Fruit fly (Drosophila melanogaster) whole organism, embryonic: ENCODE data around the gene CG34256.

Source experiments
- Adf1 ChIP-seq: fragments of 200-800 bp; sonication (Bioruptor generic); IDR thresholded peaks from 2 replicates; pipeline ENCODE4 v1.3.6; 2022; ENCODE audit warnings: missing biosample characterization, missing genetic modification characterization
- BtbVII ChIP-seq: fragments of 200-800 bp; sonication (Bioruptor generic); optimal IDR thresholded peaks from 3 replicates; lab custom pipeline; 2017; ENCODE audit warnings: missing biosample characterization, mild to moderate bottlenecking, missing genetic modification characterization
- CG10654 ChIP-seq: fragments of 200-800 bp; sonication (Bioruptor generic); optimal IDR thresholded peaks from 2 replicates; lab custom pipeline; 2016; ENCODE audit warnings: missing biosample characterization, missing genetic modification characterization
- CG10979 ChIP-seq: fragments of 200-800 bp; sonication (Bioruptor generic); optimal IDR thresholded peaks from 2 replicates; lab custom pipeline; 2018; ENCODE audit warnings: missing biosample characterization, mild to moderate bottlenecking, missing genetic modification characterization, moderate library complexity
- CG11093 ChIP-seq: fragments of 200-800 bp; sonication (Bioruptor generic); IDR thresholded peaks from 3 replicates; pipeline ENCODE4 v1.3.6; 2022; ENCODE audit warnings: missing biosample characterization, missing genetic modification characterization
- CG11398 ChIP-seq: fragments of 200-800 bp; sonication (Bioruptor generic); optimal IDR thresholded peaks from 2 replicates; lab custom pipeline; 2016; ENCODE audit warnings: missing biosample characterization, missing genetic modification characterization
- CG11504 ChIP-seq: fragments of 200-800 bp; sonication (Bioruptor generic); optimal IDR thresholded peaks from 3 replicates; lab custom pipeline; 2019; ENCODE audit warnings: missing biosample characterization, mild to moderate bottlenecking, missing genetic modification characterization, moderate library complexity
- CG14441 ChIP-seq: fragments of 200-800 bp; sonication (Bioruptor generic); IDR thresholded peaks from 2 replicates; pipeline ENCODE4 v1.3.6; 2022; ENCODE audit warnings: missing biosample characterization, missing genetic modification characterization
- CG14965 ChIP-seq: fragments of 200-800 bp; sonication (Bioruptor generic); optimal IDR thresholded peaks from 2 replicates; lab custom pipeline; 2016; ENCODE audit warnings: missing biosample characterization, missing genetic modification characterization, borderline replicate concordance
- CG1603 ChIP-seq: fragments of 200-800 bp; sonication (Bioruptor generic); optimal IDR thresholded peaks from 2 replicates; lab custom pipeline; 2019; ENCODE audit warnings: missing biosample characterization, mild to moderate bottlenecking, missing genetic modification characterization, moderate library complexity
- CG17385 ChIP-seq: fragments of 200-800 bp; sonication (Bioruptor generic); optimal IDR thresholded peaks from 3 replicates; lab custom pipeline; 2018; ENCODE audit warnings: missing biosample characterization, mild to moderate bottlenecking, missing genetic modification characterization
- CG17912 ChIP-seq: fragments of 200-800 bp; sonication (Bioruptor generic); optimal IDR thresholded peaks from 2 replicates; lab custom pipeline; 2018; ENCODE audit warnings: missing biosample characterization, mild to moderate bottlenecking, missing genetic modification characterization
- CG2116 ChIP-seq: fragments of 200-800 bp; sonication (Bioruptor generic); optimal IDR thresholded peaks from 3 replicates; lab custom pipeline; 2018; ENCODE audit warnings: missing biosample characterization, mild to moderate bottlenecking, missing genetic modification characterization
- CG2120 ChIP-seq: fragments of 200-800 bp; sonication (Bioruptor generic); optimal IDR thresholded peaks from 3 replicates; lab custom pipeline; 2016; ENCODE audit warnings: missing biosample characterization, missing genetic modification characterization
- CG2678 ChIP-seq: fragments of 200-800 bp; sonication (Bioruptor generic); optimal IDR thresholded peaks from 3 replicates; lab custom pipeline; 2019; ENCODE audit warnings: missing biosample characterization, mild to moderate bottlenecking, missing genetic modification characterization, moderate library complexity
- CG2712 ChIP-seq: fragments of 200-800 bp; optimal IDR thresholded peaks from 3 replicates; lab custom pipeline; 2019; ENCODE audit warnings: missing biosample characterization, mild to moderate bottlenecking, missing genetic modification characterization, moderate library complexity
- CG30020 ChIP-seq: fragments of 200-800 bp; optimal IDR thresholded peaks from 2 replicates; lab custom pipeline; 2019; ENCODE audit warnings: missing biosample characterization, mild to moderate bottlenecking, missing genetic modification characterization, moderate library complexity
- CG33557 ChIP-seq: fragments of 200-800 bp; sonication (Bioruptor generic); optimal IDR thresholded peaks from 2 replicates; lab custom pipeline; 2019; ENCODE audit warnings: missing biosample characterization, mild to moderate bottlenecking, missing genetic modification characterization, moderate library complexity
- CG3838 ChIP-seq: fragments of 200-800 bp; sonication (Bioruptor generic); optimal IDR thresholded peaks from 3 replicates; lab custom pipeline; 2016; ENCODE audit warnings: missing biosample characterization, missing genetic modification characterization
- CG4424 ChIP-seq: fragments of 200-800 bp; sonication (Bioruptor generic); optimal IDR thresholded peaks from 3 replicates; lab custom pipeline; 2016; ENCODE audit warnings: missing biosample characterization, missing genetic modification characterization
- CG4617 ChIP-seq: fragments of 200-800 bp; sonication (Bioruptor generic); optimal IDR thresholded peaks from 3 replicates; lab custom pipeline; 2016; ENCODE audit warnings: missing biosample characterization, missing genetic modification characterization, borderline replicate concordance
- CG6654 ChIP-seq: fragments of 200-800 bp; sonication (Bioruptor generic); optimal IDR thresholded peaks from 2 replicates; lab custom pipeline; 2017; ENCODE audit warnings: missing biosample characterization, mild to moderate bottlenecking, missing genetic modification characterization
- CG8388 ChIP-seq: fragments of 200-800 bp; sonication (Bioruptor generic); optimal IDR thresholded peaks from 2 replicates; lab custom pipeline; 2019; ENCODE audit warnings: missing biosample characterization, mild to moderate bottlenecking, missing genetic modification characterization, moderate library complexity
- CG9215 ChIP-seq: fragments of 200-800 bp; sonication (Bioruptor generic); IDR thresholded peaks from 2 replicates; pipeline ENCODE4 v1.3.6; 2022; ENCODE audit warnings: missing biosample characterization, missing genetic modification characterization
- CG9817 ChIP-seq: fragments of 200-800 bp; sonication (Bioruptor generic); optimal IDR thresholded peaks from 2 replicates; lab custom pipeline; 2018; ENCODE audit warnings: missing biosample characterization, mild to moderate bottlenecking, missing genetic modification characterization, moderate library complexity
- CG9932 ChIP-seq: fragments of 200-800 bp; sonication (Bioruptor generic); IDR thresholded peaks from 2 replicates; pipeline ENCODE4 v1.3.6; 2022; ENCODE audit warnings: missing biosample characterization, missing genetic modification characterization
- Chrac-16 ChIP-seq: fragments of 200-800 bp; sonication (Bioruptor generic); optimal IDR thresholded peaks from 3 replicates; lab custom pipeline; 2016; ENCODE audit warnings: missing biosample characterization, missing genetic modification characterization
- Dad ChIP-seq: fragments of 200-800 bp; sonication (Bioruptor generic); optimal IDR thresholded peaks from 3 replicates; lab custom pipeline; 2016; ENCODE audit warnings: missing biosample characterization, missing genetic modification characterization
- E2f1 ChIP-seq: fragments of 200-800 bp; sonication (Bioruptor generic); IDR thresholded peaks from 2 replicates; pipeline ENCODE4 v1.3.6; 2022; ENCODE audit warnings: missing biosample characterization, missing genetic modification characterization
- E2f2 ChIP-seq: fragments of 200-800 bp; sonication (Bioruptor generic); IDR thresholded peaks from 2 replicates; pipeline ENCODE4 v1.3.6; 2022; ENCODE audit warnings: missing biosample characterization, missing genetic modification characterization
- HLH54F ChIP-seq: fragments of 200-800 bp; sonication (Bioruptor generic); optimal IDR thresholded peaks from 3 replicates; lab custom pipeline; 2016; ENCODE audit warnings: missing biosample characterization, missing genetic modification characterization
- Lpt ChIP-seq: fragments of >200 bp; optimal IDR thresholded peaks from 2 replicates; lab custom pipeline; 2018; ENCODE audit warnings: missing biosample characterization, missing genetic modification characterization
- Max ChIP-seq: fragments of 200-800 bp; sonication (Bioruptor generic); optimal IDR thresholded peaks from 2 replicates; lab custom pipeline; 2016; ENCODE audit warnings: missing biosample characterization, mild to moderate bottlenecking, missing genetic modification characterization
- NFAT ChIP-seq: fragments of 200-800 bp; sonication (Bioruptor generic); IDR thresholded peaks from 2 replicates; pipeline ENCODE4 v1.3.6; 2022; ENCODE audit warnings: missing biosample characterization, missing genetic modification characterization
- NfI ChIP-seq: fragments of 200-800 bp; sonication (Bioruptor generic); optimal IDR thresholded peaks from 3 replicates; lab custom pipeline; 2018; ENCODE audit warnings: missing biosample characterization, mild to moderate bottlenecking, missing genetic modification characterization, moderate library complexity
- Sin3A ChIP-seq: fragments of >200 bp; optimal IDR thresholded peaks from 2 replicates; lab custom pipeline; 2018
- Sox102F ChIP-seq: fragments of 200-800 bp; sonication (Bioruptor generic); optimal IDR thresholded peaks from 2 replicates; lab custom pipeline; 2018; ENCODE audit warnings: missing biosample characterization, mild to moderate bottlenecking, missing genetic modification characterization, moderate library complexity
- Sry-δ ChIP-seq: fragments of 200-800 bp; sonication (Bioruptor generic); optimal IDR thresholded peaks from 2 replicates; lab custom pipeline; 2016; ENCODE audit warnings: missing biosample characterization, missing genetic modification characterization
- Ssrp ChIP-seq: fragments of 200-800 bp; sonication (Bioruptor generic); optimal IDR thresholded peaks from 2 replicates; lab custom pipeline; 2018; ENCODE audit warnings: missing biosample characterization, mild to moderate bottlenecking, missing genetic modification characterization, moderate library complexity
- al ChIP-seq: fragments of 200-800 bp; sonication (Bioruptor generic); IDR thresholded peaks from 2 replicates; pipeline ENCODE4 v1.3.6; 2022; ENCODE audit warnings: missing biosample characterization, missing genetic modification characterization
- ase ChIP-seq: fragments of 200-800 bp; sonication (Bioruptor generic); IDR thresholded peaks from 3 replicates; pipeline ENCODE4 v1.3.6; 2022; ENCODE audit warnings: missing biosample characterization, missing genetic modification characterization
- disco-r ChIP-seq: fragments of 200-800 bp; sonication (Bioruptor generic); optimal IDR thresholded peaks from 2 replicates; lab custom pipeline; 2016; ENCODE audit warnings: missing biosample characterization, missing genetic modification characterization
- ewg ChIP-seq: fragments of 200-800 bp; sonication (Bioruptor generic); optimal IDR thresholded peaks from 3 replicates; lab custom pipeline; 2017; ENCODE audit warnings: mild to moderate bottlenecking, missing biosample characterization, missing genetic modification reagents, missing genetic modification characterization
- row ChIP-seq: fragments of 200-800 bp; sonication (Bioruptor generic); IDR thresholded peaks from 3 replicates; pipeline ENCODE4 v1.3.6; 2022; ENCODE audit warnings: missing biosample characterization, missing genetic modification characterization
- sima ChIP-seq: fragments of 200-800 bp; sonication (Bioruptor generic); optimal IDR thresholded peaks from 2 replicates; lab custom pipeline; 2016; ENCODE audit warnings: missing biosample characterization, missing genetic modification characterization
- slbo ChIP-seq: fragments of 200-800 bp; sonication (Bioruptor generic); IDR thresholded peaks from 2 replicates; pipeline ENCODE4 v1.3.6; 2022; ENCODE audit warnings: missing biosample characterization, missing genetic modification characterization
- sna ChIP-seq: fragments of 200-800 bp; sonication (Bioruptor generic); IDR thresholded peaks from 2 replicates; pipeline ENCODE4 v1.3.6; 2022; ENCODE audit warnings: missing biosample characterization, missing genetic modification characterization; ENCODE audit not compliant: partially characterized antibody
- stwl ChIP-seq: fragments of 200-800 bp; sonication (Bioruptor generic); optimal IDR thresholded peaks from 3 replicates; lab custom pipeline; 2018; ENCODE audit warnings: missing biosample characterization, mild to moderate bottlenecking, missing genetic modification characterization, moderate library complexity
- tgo ChIP-seq: fragments of 200-800 bp; sonication (Bioruptor generic); IDR thresholded peaks from 3 replicates; pipeline ENCODE4 v1.3.6; 2022; ENCODE audit warnings: missing biosample characterization, missing genetic modification characterization
- usp ChIP-seq: fragments of >200 bp; optimal IDR thresholded peaks from 2 replicates; lab custom pipeline; 2017; ENCODE audit warnings: missing biosample characterization, missing genetic modification characterization

CG34256 gene

dm6 chr3L:18996030-18996773 lies 6.6 kb upstream of the CG34256 start (continued):
- peak; percentile 83 for TF ChIP-seq HLH54F
- TF ChIP-seq Sin3A (lab: Kevin White, UChicago) = no peak
- peak; percentile 55 for TF ChIP-seq CG8388 (GFP tag; lab: Kevin White, UChicago)
- TF ChIP-seq CG10654 (GFP tag; lab: Kevin White, UChicago) = peak; percentile 19
- no peak for TF ChIP-seq CG17912
- TF ChIP-seq row (GFP tag; lab: Robert Waterston, UW) = peak; percentile 85
- no peak for TF ChIP-seq Lpt (GFP tag; lab: Kevin White, UChicago)
- TF ChIP-seq CG2116 (GFP tag; lab: Kevin White, UChicago) = no peak
- peak; percentile 40 for TF ChIP-seq CG11398
- peak; percentile 50 for TF ChIP-seq Chrac-16 (GFP tag; lab: Kevin White, UChicago)
- TF ChIP-seq CG2712 (tag; lab: Kevin White, UChicago) = peak; percentile 63
- TF ChIP-seq CG11093 = 0 out of 3 replicates have a peak, but pooled peaks have one; percentile 36
- peak; percentile 37 for TF ChIP-seq Ssrp (tag; lab: Kevin White, UChicago)
- TF ChIP-seq CG2678 = peak; percentile 85
- TF ChIP-seq slbo = peak; percentile 81
- peak; percentile 8 for TF ChIP-seq CG1603 (tag; lab: Kevin White, UChicago)
- peak; percentile 39 for TF ChIP-seq CG10979 (tag; lab: Kevin White, UChicago)
- peak; percentile 72 for TF ChIP-seq tgo (GFP tag; lab: Robert Waterston, UW)
- TF ChIP-seq E2f2 = peak; percentile 10; the same call in 1 of the 2 replicates
- peak; percentile 55 for TF ChIP-seq CG17385 (GFP tag; lab: Kevin White, UChicago)
- peak; percentile 59 for TF ChIP-seq Sox102F (GFP tag; lab: Kevin White, UChicago)
- TF ChIP-seq Max = peak; percentile 53
- TF ChIP-seq sna (GFP tag; lab: Robert Waterston, UW) = 0 out of 2 replicates have a peak, but pooled peaks have one; percentile 41
- TF ChIP-seq al (GFP tag; lab: Robert Waterston, UW) = peak; percentile 69
- TF ChIP-seq sima (GFP tag; lab: Kevin White, UChicago) = peak; percentile 7
- TF ChIP-seq CG14965 (GFP tag; lab: Kevin White, UChicago) = no peak
- TF ChIP-seq E2f1 (GFP tag; lab: Robert Waterston, UW) = peak; percentile 55; the same call in 1 of the 2 replicates
- TF ChIP-seq CG33557 (GFP tag; lab: Kevin White, UChicago) = no peak
- TF ChIP-seq CG9817 = peak; percentile 54
- peak; percentile 93 for TF ChIP-seq CG2120
- TF ChIP-seq Sry-δ = peak; percentile 2
- TF ChIP-seq stwl = no peak
- no peak for TF ChIP-seq CG30020 (tag; lab: Kevin White, UChicago)
- peak; percentile 67; the same call in 2 of the 3 replicates for TF ChIP-seq ase (GFP tag; lab: Robert Waterston, UW)
- peak; percentile 29 for TF ChIP-seq CG3838
- peak; percentile 49 for TF ChIP-seq ewg (GFP tag; lab: Kevin White, UChicago)
- peak; percentile 42 for TF ChIP-seq NFAT (GFP tag; lab: Robert Waterston, UW)
- TF ChIP-seq CG6654 (GFP tag; lab: Kevin White, UChicago) = peak; percentile 56
- TF ChIP-seq NfI = peak; percentile 57
- no peak for TF ChIP-seq usp (GFP tag; lab: Kevin White, UChicago)
- peak; percentile 74 for TF ChIP-seq CG9932 (GFP tag; lab: Robert Waterston, UW)
- TF ChIP-seq CG11504 (tag; lab: Kevin White, UChicago) = peak; percentile 74
- peak; percentile 40 for TF ChIP-seq CG4617
- TF ChIP-seq CG4424 = peak; percentile 53
- TF ChIP-seq CG9215 (GFP tag; lab: Robert Waterston, UW) = peak; percentile 71
- TF ChIP-seq disco-r (GFP tag; lab: Kevin White, UChicago) = peak; percentile 44
- TF ChIP-seq CG14441 (GFP tag; lab: Robert Waterston, UW) = peak; percentile 74
- no peak for TF ChIP-seq BtbVII (GFP tag; lab: Kevin White, UChicago)
- TF ChIP-seq Adf1 (GFP tag; lab: Robert Waterston, UW) = peak; percentile 71
- TF ChIP-seq Dad (GFP tag; lab: Kevin White, UChicago) = peak; percentile 57
